Fruit fly (Drosophila melanogaster) whole organism, embryonic: ENCODE data around the gene CG9018.

ENCODE experiments used
- Atf-2 ChIP-seq: fragments of 200-800 bp; sonication (Bioruptor generic); optimal IDR thresholded peaks from 2 replicates; lab custom pipeline; 2016; ENCODE audit warnings: missing biosample characterization, missing genetic modification characterization
- Awh ChIP-seq: fragments of 200-800 bp; sonication (Bioruptor generic); IDR thresholded peaks from 2 replicates; pipeline ENCODE4, ENCODE4 v1.3.6; 2022; ENCODE audit warnings: missing biosample characterization, missing genetic modification characterization
- Bgb ChIP-seq: fragments of 200-800 bp; sonication (Bioruptor generic); IDR thresholded peaks from 2 replicates; pipeline ENCODE4 v1.3.6; 2022; ENCODE audit warnings: missing biosample characterization, missing genetic modification characterization; ENCODE audit not compliant: partially characterized antibody
- CG10147 ChIP-seq: fragments of 200-800 bp; sonication (Bioruptor generic); optimal IDR thresholded peaks from 2 replicates; lab custom pipeline; 2019; ENCODE audit warnings: missing biosample characterization, mild to moderate bottlenecking, missing genetic modification characterization, moderate library complexity
- CG10959 ChIP-seq: fragments of 200-800 bp; sonication (Bioruptor generic); IDR thresholded peaks from 2 replicates; pipeline ENCODE4 v1.3.6; 2022; ENCODE audit warnings: missing biosample characterization, missing genetic modification characterization
- CG13624 ChIP-seq: fragments of 200-800 bp; sonication (Bioruptor generic); optimal IDR thresholded peaks from 2 replicates; lab custom pipeline; 2016; ENCODE audit warnings: missing biosample characterization, missing genetic modification characterization
- CG15269 ChIP-seq: fragments of 200-800 bp; sonication (Bioruptor generic); optimal IDR thresholded peaks from 2 replicates; lab custom pipeline; 2018; ENCODE audit warnings: missing biosample characterization, mild to moderate bottlenecking, missing genetic modification characterization, moderate library complexity
- CG16779 ChIP-seq: fragments of 200-800 bp; sonication (Bioruptor generic); IDR thresholded peaks from 2 replicates; pipeline ENCODE4 v1.3.6; 2022; ENCODE audit warnings: missing biosample characterization, missing genetic modification characterization
- CG16863 ChIP-seq: fragments of 200-800 bp; sonication (Bioruptor generic); optimal IDR thresholded peaks from 3 replicates; lab custom pipeline; 2016; ENCODE audit warnings: missing biosample characterization, missing genetic modification characterization
- CG17385 ChIP-seq: fragments of 200-800 bp; sonication (Bioruptor generic); optimal IDR thresholded peaks from 3 replicates; lab custom pipeline; 2018; ENCODE audit warnings: missing biosample characterization, mild to moderate bottlenecking, missing genetic modification characterization
- CG4424 ChIP-seq: fragments of 200-800 bp; sonication (Bioruptor generic); optimal IDR thresholded peaks from 3 replicates; lab custom pipeline; 2016; ENCODE audit warnings: missing biosample characterization, missing genetic modification characterization
- CG6654 ChIP-seq: fragments of 200-800 bp; sonication (Bioruptor generic); optimal IDR thresholded peaks from 2 replicates; lab custom pipeline; 2017; ENCODE audit warnings: missing biosample characterization, mild to moderate bottlenecking, missing genetic modification characterization
- CG6689 ChIP-seq: fragments of 200-800 bp; sonication (Bioruptor generic); IDR thresholded peaks from 2 replicates; pipeline ENCODE4 v1.3.6; 2022; ENCODE audit warnings: missing biosample characterization, missing genetic modification characterization
- CG6813 ChIP-seq: fragments of 200-800 bp; sonication (Bioruptor generic); optimal IDR thresholded peaks from 2 replicates; lab custom pipeline; 2017; ENCODE audit warnings: missing biosample characterization, missing genetic modification characterization, mild to moderate bottlenecking, moderate library complexity, missing genetic modification reagents
- CG7271 ChIP-seq: fragments of 200-800 bp; sonication (Bioruptor generic); optimal IDR thresholded peaks from 2 replicates; lab custom pipeline; 2018; ENCODE audit warnings: missing biosample characterization, mild to moderate bottlenecking, missing genetic modification characterization, moderate library complexity
- CG7963 ChIP-seq: fragments of 200-800 bp; sonication (Bioruptor generic); IDR thresholded peaks from 3 replicates; pipeline ENCODE4 v1.3.6; 2022; ENCODE audit warnings: missing biosample characterization, missing genetic modification characterization; ENCODE audit not compliant: partially characterized antibody
- CG9932 ChIP-seq: fragments of 200-800 bp; sonication (Bioruptor generic); IDR thresholded peaks from 2 replicates; pipeline ENCODE4 v1.3.6; 2022; ENCODE audit warnings: missing biosample characterization, missing genetic modification characterization
- CHES-1-like ChIP-seq: fragments of 200-800 bp; sonication (Bioruptor generic); optimal IDR thresholded peaks from 2 replicates; lab custom pipeline; 2016; ENCODE audit warnings: missing biosample characterization, missing genetic modification characterization
- Dip2 ChIP-seq: fragments of 200-800 bp; sonication (Bioruptor generic); IDR thresholded peaks from 2 replicates; pipeline ENCODE4 v1.3.6; 2022; ENCODE audit warnings: missing biosample characterization, missing genetic modification characterization
- Doc2 ChIP-seq: fragments of 200-800 bp; sonication (Bioruptor generic); IDR thresholded peaks from 2 replicates; pipeline ENCODE4 v1.3.6; 2022; ENCODE audit warnings: missing biosample characterization, missing genetic modification characterization
- Doc3 ChIP-seq: fragments of 200-800 bp; sonication (Bioruptor generic); IDR thresholded peaks from 3 replicates; pipeline ENCODE4 v1.3.6; 2022; ENCODE audit warnings: missing biosample characterization, missing genetic modification characterization; ENCODE audit not compliant: partially characterized antibody
- Dp ChIP-seq: fragments of 200-800 bp; sonication (Bioruptor generic); optimal IDR thresholded peaks from 2 replicates; lab custom pipeline; 2018; ENCODE audit warnings: missing biosample characterization, mild to moderate bottlenecking, missing genetic modification characterization, moderate library complexity
- Drgx ChIP-seq: fragments of 200-800 bp; sonication (Bioruptor generic); IDR thresholded peaks from 2 replicates; pipeline ENCODE4 v1.3.6; 2022; ENCODE audit warnings: missing biosample characterization, missing genetic modification characterization
- E2f1 ChIP-seq: fragments of 200-800 bp; sonication (Bioruptor generic); IDR thresholded peaks from 2 replicates; pipeline ENCODE4 v1.3.6; 2022; ENCODE audit warnings: missing biosample characterization, missing genetic modification characterization
- Ets97D ChIP-seq: fragments of 200-800 bp; sonication (Bioruptor generic); optimal IDR thresholded peaks from 3 replicates; lab custom pipeline; 2016; ENCODE audit warnings: missing biosample characterization, missing genetic modification characterization
- Gug ChIP-seq: fragments of 200-800 bp; sonication (Bioruptor generic); IDR thresholded peaks from 4 replicates; pipeline ENCODE4 v1.3.6; 2022; ENCODE audit warnings: missing biosample characterization, missing genetic modification characterization
- HHEX ChIP-seq: fragments of 200-800 bp; sonication (Bioruptor generic); optimal IDR thresholded peaks from 3 replicates; lab custom pipeline; 2017; ENCODE audit warnings: missing biosample characterization, mild to moderate bottlenecking, missing genetic modification characterization, missing genetic modification reagents
- Hmr ChIP-seq: fragments of 200-800 bp; sonication (Bioruptor generic); optimal IDR thresholded peaks from 3 replicates; lab custom pipeline; 2017; ENCODE audit warnings: mild to moderate bottlenecking, missing biosample characterization, missing genetic modification reagents, missing genetic modification characterization
- Hr39 ChIP-seq: fragments of >200 bp; optimal IDR thresholded peaks from 2 replicates; lab custom pipeline; 2017
- Lim3 ChIP-seq: fragments of 200-800 bp; sonication (Bioruptor generic); IDR thresholded peaks from 2 replicates; pipeline ENCODE4 v1.3.6; 2022; ENCODE audit warnings: missing biosample characterization, missing genetic modification characterization
- Lpt ChIP-seq: fragments of >200 bp; optimal IDR thresholded peaks from 2 replicates; lab custom pipeline; 2018; ENCODE audit warnings: missing biosample characterization, missing genetic modification characterization
- MBD-R2 ChIP-seq: fragments of 200-800 bp; sonication (Bioruptor generic); IDR thresholded peaks from 2 replicates; pipeline ENCODE4 v1.3.6; 2022; ENCODE audit warnings: missing biosample characterization, missing genetic modification characterization
- Med ChIP-seq: fragments of 200-800 bp; sonication (Bioruptor generic); peaks from one replicate; lab custom pipeline; 2016; ENCODE audit warnings: missing biosample characterization, missing genetic modification characterization, mild to moderate bottlenecking, inconsistent platforms, moderate library complexity
- Optix ChIP-seq: fragments of 200-800 bp; sonication (Bioruptor generic); IDR thresholded peaks from 3 replicates; pipeline ENCODE4 v1.3.6; 2022; ENCODE audit warnings: missing biosample characterization, missing genetic modification characterization
- Sry-β ChIP-seq: fragments of 200-800 bp; sonication (Bioruptor generic); optimal IDR thresholded peaks from 2 replicates; lab custom pipeline; 2018; ENCODE audit warnings: missing biosample characterization, mild to moderate bottlenecking, missing genetic modification characterization, moderate library complexity
- Vsx1 ChIP-seq: fragments of 200-800 bp; sonication (Bioruptor generic); optimal IDR thresholded peaks from 2 replicates; lab custom pipeline; 2017; ENCODE audit warnings: missing biosample characterization, mild to moderate bottlenecking, missing genetic modification characterization, missing genetic modification reagents
- ash1 ChIP-seq: fragments of 200-800 bp; sonication (Bioruptor generic); optimal IDR thresholded peaks from 2 replicates; lab custom pipeline; 2018; ENCODE audit warnings: missing biosample characterization, mild to moderate bottlenecking, missing genetic modification characterization
- cg ChIP-seq: fragments of 200-800 bp; sonication (Bioruptor generic); optimal IDR thresholded peaks from 3 replicates; lab custom pipeline; 2019; ENCODE audit warnings: missing biosample characterization, mild to moderate bottlenecking, missing genetic modification characterization, moderate library complexity
- esg ChIP-seq: fragments of 200-800 bp; sonication (Bioruptor generic); conservative IDR thresholded peaks from 2 replicates; pipeline ENCODE4 v1.3.6; 2022; ENCODE audit warnings: missing biosample characterization, missing genetic modification characterization
- eve ChIP-seq, 2 experiments: fragments of >200 bp; optimal IDR thresholded peaks; 2 replicates each; lab custom pipeline; 2017; ENCODE audit warnings: missing biosample characterization in 2 of 2, missing genetic modification characterization in 2 of 2
- exex ChIP-seq: fragments of 200-800 bp; sonication (Bioruptor generic); optimal IDR thresholded peaks from 4 replicates; lab custom pipeline; 2018; ENCODE audit warnings: missing biosample characterization, mild to moderate bottlenecking, missing genetic modification characterization, moderate library complexity
- fru ChIP-seq: fragments of >200 bp; optimal IDR thresholded peaks from 2 replicates; lab custom pipeline; 2017
- gcm2 ChIP-seq: fragments of 200-800 bp; sonication (Bioruptor generic); optimal IDR thresholded peaks from 2 replicates; lab custom pipeline; 2016; ENCODE audit warnings: missing biosample characterization, missing genetic modification characterization
- ham ChIP-seq: fragments of 200-800 bp; sonication (Bioruptor generic); IDR thresholded peaks from 2 replicates; pipeline ENCODE4 v1.3.6; 2022; ENCODE audit warnings: missing biosample characterization, missing genetic modification characterization
- jigr1 ChIP-seq: fragments of 200-800 bp; sonication (Bioruptor generic); IDR thresholded peaks from 3 replicates; pipeline ENCODE4 v1.3.6; 2022; ENCODE audit warnings: missing biosample characterization, missing genetic modification characterization
- maf-S ChIP-seq: fragments of 200-800 bp; sonication (Bioruptor generic); optimal IDR thresholded peaks from 2 replicates; lab custom pipeline; 2016; ENCODE audit warnings: missing biosample characterization, missing genetic modification characterization
- nmo ChIP-seq: fragments of 200-800 bp; sonication (Bioruptor generic); optimal IDR thresholded peaks from 2 replicates; lab custom pipeline; 2018; ENCODE audit warnings: missing biosample characterization, mild to moderate bottlenecking, missing genetic modification characterization, moderate library complexity
- odd ChIP-seq: fragments of 200-800 bp; sonication (Bioruptor generic); optimal IDR thresholded peaks from 2 replicates; lab custom pipeline; 2017; ENCODE audit warnings: missing biosample characterization, mild to moderate bottlenecking, missing genetic modification characterization
- otp ChIP-seq: fragments of 200-800 bp; sonication (Bioruptor generic); IDR thresholded peaks from 3 replicates; pipeline ENCODE4, ENCODE4 v1.3.6; 2022; ENCODE audit warnings: missing biosample characterization, missing genetic modification characterization
- sug ChIP-seq: fragments of 200-800 bp; optimal IDR thresholded peaks from 2 replicates; lab custom pipeline; 2019; ENCODE audit warnings: missing biosample characterization, mild to moderate bottlenecking, missing genetic modification characterization, moderate library complexity
- yki ChIP-seq: fragments of >200 bp; optimal IDR thresholded peaks from 3 replicates; lab custom pipeline; 2018
- zen2 ChIP-seq: fragments of 200-800 bp; sonication (Bioruptor generic); IDR thresholded peaks from 3 replicates; pipeline ENCODE4 v1.3.6; 2022; ENCODE audit warnings: missing biosample characterization, missing genetic modification characterization; ENCODE audit not compliant: partially characterized antibody

CG9018 gene

dm6 chr3L:2257412-2257862 is 20.6 kb upstream of the CG9018 start, which contains the start of the genes CG1275 and Elp5 (continued):
- TF ChIP-seq CG10959: peak; percentile 99
- TF ChIP-seq Hr39 (lab: Kevin White, UChicago): no peak
- TF ChIP-seq CG15269: peak; percentile 98
- peak; percentile 98 for TF ChIP-seq CG4424 (GFP tag; lab: Kevin White, UChicago)
- TF ChIP-seq maf-S (GFP tag; lab: Kevin White, UChicago): peak; percentile 97
- TF ChIP-seq gcm2: peak; percentile 94
- TF ChIP-seq Awh (GFP tag; lab: Robert Waterston, UW): peak; percentile 100
- peak; percentile 84 for TF ChIP-seq CG6654 (GFP tag; lab: Kevin White, UChicago)
- TF ChIP-seq Bgb (GFP tag; lab: Robert Waterston, UW): peak; percentile 33; the same call in 1 of the 2 replicates
- peak; percentile 100 for TF ChIP-seq Med (GFP tag; lab: Kevin White, UChicago)
- no peak for TF ChIP-seq Doc3 (GFP tag; lab: Robert Waterston, UW)
- TF ChIP-seq Gug (GFP tag; lab: Robert Waterston, UW): peak; percentile 99
- TF ChIP-seq CG17385 (GFP tag; lab: Kevin White, UChicago): peak; percentile 96
- TF ChIP-seq CG16863 (GFP tag; lab: Kevin White, UChicago): peak; percentile 95
- TF ChIP-seq MBD-R2 (GFP tag; lab: Robert Waterston, UW): peak; percentile 100
- peak; percentile 99 for TF ChIP-seq esg
- TF ChIP-seq CG13624 (GFP tag; lab: Kevin White, UChicago): peak; percentile 97
- no peak for TF ChIP-seq yki
- peak; percentile 98 for TF ChIP-seq ham
- TF ChIP-seq CG6689 (GFP tag; lab: Robert Waterston, UW): peak; percentile 99
- TF ChIP-seq Hmr: peak; percentile 98
- TF ChIP-seq CG7271 (tag; lab: Kevin White, UChicago): peak; percentile 96
- no peak for TF ChIP-seq CG7963
- no peak for TF ChIP-seq cg (GFP tag; lab: Kevin White, UChicago)
- peak; percentile 99 for TF ChIP-seq CG16779 (GFP tag; lab: Robert Waterston, UW)
- peak; percentile 94 for TF ChIP-seq exex (tag; lab: Kevin White, UChicago)
- peak; percentile 97 for TF ChIP-seq Atf-2 (GFP tag; lab: Kevin White, UChicago)
- TF ChIP-seq zen2 (GFP tag; lab: Robert Waterston, UW): no peak
- TF ChIP-seq otp (GFP tag; lab: Robert Waterston, UW): peak; percentile 99
- peak; percentile 98 for TF ChIP-seq nmo
- peak; percentile 64 for TF ChIP-seq Dp (GFP tag; lab: Kevin White, UChicago)
- peak; percentile 100 for TF ChIP-seq E2f1 (GFP tag; lab: Robert Waterston, UW)
- TF ChIP-seq eve (GFP tag; optimal IDR thresholded peaks at IDR 0.05; lab: Kevin White, UChicago): no peak
- TF ChIP-seq Vsx1 (GFP tag; lab: Kevin White, UChicago): peak; percentile 96
- TF ChIP-seq Drgx: peak; percentile 100
- peak; percentile 95 for TF ChIP-seq CG10147 (GFP tag; lab: Kevin White, UChicago)
- TF ChIP-seq Dip2: peak; percentile 81
- no peak for TF ChIP-seq Lpt (GFP tag; lab: Kevin White, UChicago)
- TF ChIP-seq CG9932 (GFP tag; lab: Robert Waterston, UW): peak; percentile 99
- TF ChIP-seq fru (lab: Kevin White, UChicago): no peak
- peak; percentile 96 for TF ChIP-seq sug (tag; lab: Kevin White, UChicago)
- TF ChIP-seq HHEX (GFP tag; lab: Kevin White, UChicago): peak; percentile 98
- TF ChIP-seq Optix: peak; percentile 99
- peak; percentile 98 for TF ChIP-seq Doc2 (GFP tag; lab: Robert Waterston, UW)
- TF ChIP-seq CG6813 (GFP tag; lab: Kevin White, UChicago): peak; percentile 84
- TF ChIP-seq Lim3 (GFP tag; lab: Robert Waterston, UW): peak; percentile 98
- peak; percentile 98 for TF ChIP-seq jigr1 (GFP tag; lab: Robert Waterston, UW)
- TF ChIP-seq Ets97D (GFP tag; lab: Kevin White, UChicago): peak; percentile 95
- peak; percentile 96 for TF ChIP-seq CHES-1-like (GFP tag; lab: Kevin White, UChicago)
- TF ChIP-seq Sry-β (GFP tag; lab: Kevin White, UChicago): peak; percentile 80
- peak; percentile 95 for TF ChIP-seq odd (GFP tag; lab: Kevin White, UChicago)
- TF ChIP-seq ash1 (GFP tag; lab: Kevin White, UChicago): peak; percentile 80
